Fruit fly (Drosophila melanogaster): ENCODE results near the gene Pde11.

dm6 chr2L:18505475-18505874 is 84.7 kb downstream of the Pde11 start:
- TF ChIP-seq CG1620 (GFP tag; optimal IDR thresholded peaks at IDR 0.05) (no peak), Clk (GFP tag; optimal IDR thresholded peaks at IDR 0.05) (no peak), cnc (optimal IDR thresholded peaks at IDR 0.05) (no peak), Hr96 (GFP tag; optimal IDR thresholded peaks at IDR 0.05) (no peak), Mnt (GFP tag; optimal IDR thresholded peaks at IDR 0.05) (no peak), CG5204 (GFP tag; optimal IDR thresholded peaks at IDR 0.05) (no peak), Crg-1 (GFP tag; optimal IDR thresholded peaks at IDR 0.05) (no peak), kay (GFP tag; ENCODE audit: borderline replicate concordance) (no peak), toe (GFP tag; optimal IDR thresholded peaks at IDR 0.05) (no peak), tj (GFP tag; optimal IDR thresholded peaks at IDR 0.05) (no peak), ovo (GFP tag; optimal IDR thresholded peaks at IDR 0.05) (no peak), CG33017 (tag; optimal IDR thresholded peaks at IDR 0.05) (no peak)
